Fruit fly (Drosophila melanogaster): ENCODE data around the gene Ttc30.

Ttc30 gene

DNA sequence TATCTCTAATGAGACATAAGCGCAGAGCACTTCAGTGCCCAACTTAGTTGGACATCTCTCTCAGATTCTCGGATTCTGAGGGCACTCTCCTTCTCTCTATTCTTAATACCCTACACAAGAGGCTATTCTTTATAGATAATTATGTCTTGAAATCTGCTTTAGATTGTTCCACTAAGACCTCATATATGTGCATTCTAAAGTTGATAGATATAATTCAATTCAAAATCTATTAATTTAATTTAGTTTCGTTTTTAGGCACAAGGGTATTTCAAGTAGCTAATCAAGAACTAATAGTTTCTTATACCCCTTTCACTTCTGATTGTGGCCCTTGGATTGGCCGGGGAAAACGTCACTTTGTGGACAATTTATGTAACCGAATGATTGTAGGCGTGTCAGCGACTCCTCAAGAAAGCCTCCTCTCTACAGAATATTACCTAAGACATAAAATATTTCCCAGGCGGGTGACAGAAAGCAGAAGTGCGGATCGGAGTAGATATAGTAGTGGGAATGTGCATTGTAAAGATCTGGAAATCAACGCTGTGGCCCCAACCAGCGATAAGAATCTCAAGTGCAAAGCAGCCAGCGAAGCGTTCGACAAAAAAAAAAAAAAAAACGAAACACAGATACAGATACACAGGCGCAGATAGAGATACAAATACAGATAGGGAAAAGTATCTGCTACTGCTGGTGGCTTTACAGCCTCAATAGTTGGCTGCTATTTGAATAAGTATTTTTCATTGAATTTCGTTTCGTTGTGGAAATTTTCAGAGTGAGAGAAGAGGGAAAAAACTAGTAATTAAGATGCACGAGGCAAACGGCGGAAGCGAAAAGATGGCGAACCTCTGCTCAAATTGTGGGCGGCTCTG, 37.8 kb upstream of the Ttc30 start:
- no peak for TF ChIP-seq CG9215 (GFP tag; IDR thresholded peaks at IDR 0.05)
- peak; percentile 21 for TF ChIP-seq gem (tag; optimal IDR thresholded peaks at IDR 0.05)
- no peak for TF ChIP-seq C15 (GFP tag; IDR thresholded peaks at IDR 0.05)
- peak in 1 of 2 experiments; percentile 61 for TF ChIP-seq Pdp1 (GFP tag; optimal IDR thresholded peaks at IDR 0.05)
- TF ChIP-seq bsh (GFP tag; optimal IDR thresholded peaks at IDR 0.05): peak in 1 of 2 experiments; percentile 5
- 0 out of 4 replicates have a peak, but pooled peaks have one; percentile 55 for TF ChIP-seq chinmo (GFP tag; IDR thresholded peaks at IDR 0.05; ENCODE audit: partially characterized antibody)
- no peak for TF ChIP-seq CG1233 (GFP tag; optimal IDR thresholded peaks at IDR 0.05)
- TF ChIP-seq Sox102F (GFP tag; optimal IDR thresholded peaks at IDR 0.05): peak; percentile 5
- peak; percentile 16; the same call in 1 of the 2 replicates for TF ChIP-seq Drgx (GFP tag; IDR thresholded peaks at IDR 0.05)
- no peak for TF ChIP-seq CG17359 (tag; optimal IDR thresholded peaks at IDR 0.05)
- TF ChIP-seq CoRest (tag; optimal IDR thresholded peaks at IDR 0.05): no peak
- no peak for TF ChIP-seq pho (GFP tag; optimal IDR thresholded peaks at IDR 0.05)
- TF ChIP-seq row (GFP tag; IDR thresholded peaks at IDR 0.05): peak; percentile 25; the same call in 1 of the 3 replicates
- peak; percentile 62 for TF ChIP-seq grn (GFP tag; optimal IDR thresholded peaks at IDR 0.05)
- TF ChIP-seq Trl (optimal IDR thresholded peaks at IDR 0.05): peak in 1 of 2 experiments; percentile 13
- TF ChIP-seq Trl (GFP tag; optimal IDR thresholded peaks at IDR 0.05): no peak
- TF ChIP-seq sqz (GFP tag; optimal IDR thresholded peaks at IDR 0.05): peak; percentile 46
- TF ChIP-seq D19A (tag; optimal IDR thresholded peaks at IDR 0.05): peak; percentile 61
- TF ChIP-seq ro (GFP tag; IDR thresholded peaks at IDR 0.05): no peak
- peak; percentile 68 for TF ChIP-seq sens (GFP tag)
- no peak for TF ChIP-seq Dll (GFP tag; IDR thresholded peaks at IDR 0.05; ENCODE audit: partially characterized antibody)
- no peak for TF ChIP-seq HLH4C (GFP tag; IDR thresholded peaks at IDR 0.05; ENCODE audit: partially characterized antibody)
- TF ChIP-seq pnt (GFP tag; optimal IDR thresholded peaks at IDR 0.05): no peak
- no peak for TF ChIP-seq odd (GFP tag; optimal IDR thresholded peaks at IDR 0.05)
- no peak for TF ChIP-seq Sry-β (GFP tag; optimal IDR thresholded peaks at IDR 0.05)
- no peak for TF ChIP-seq YL-1 (GFP tag; optimal IDR thresholded peaks at IDR 0.05)
- TF ChIP-seq CG6683 (GFP tag; optimal IDR thresholded peaks at IDR 0.05): no peak

DNA sequence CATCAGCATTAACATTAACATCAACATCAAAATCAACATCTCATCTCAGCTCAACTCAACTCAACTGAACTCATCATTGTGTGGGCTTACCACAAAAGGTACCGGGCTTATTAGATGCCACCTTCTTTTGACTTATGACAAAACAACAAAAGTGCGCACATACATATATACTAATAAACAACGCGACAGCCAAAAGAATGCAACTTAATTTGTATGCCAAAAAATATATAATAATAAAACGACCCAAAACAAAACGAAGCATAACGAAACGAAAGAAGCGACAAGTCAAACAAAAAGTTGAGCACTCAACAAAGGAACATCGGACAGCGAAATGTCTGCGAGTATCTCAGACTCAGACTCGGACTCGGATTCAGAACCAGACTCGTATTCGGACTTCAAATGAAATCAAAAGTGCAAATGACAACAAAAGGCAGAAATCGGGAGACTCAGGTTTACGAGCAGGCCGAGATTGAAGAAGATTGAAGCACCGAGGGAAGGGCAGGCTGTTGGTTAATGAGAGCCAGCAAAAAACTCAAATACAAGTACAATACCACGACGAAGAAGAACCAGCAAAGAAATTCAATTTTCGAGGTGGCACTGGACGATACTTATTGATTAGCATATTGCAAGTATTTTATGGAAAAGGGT, 36.9 kb upstream of the Ttc30 start:
- TF ChIP-seq lbe (GFP tag; optimal IDR thresholded peaks at IDR 0.05) (peak; percentile 7), CG10565 (GFP tag; optimal IDR thresholded peaks at IDR 0.05) (no peak), gro (GFP tag; optimal IDR thresholded peaks at IDR 0.05) (no peak), CG15073 (GFP tag; optimal IDR thresholded peaks at IDR 0.05) (no peak), dimm (GFP tag; IDR thresholded peaks at IDR 0.05) (no peak), Blimp-1 (GFP tag; optimal IDR thresholded peaks at IDR 0.05) (peak; percentile 55), yki (optimal IDR thresholded peaks at IDR 0.05) (no peak), CG13894 (tag; optimal IDR thresholded peaks at IDR 0.05) (peak; percentile 42), Ada2b (GFP tag; IDR thresholded peaks at IDR 0.05) (no peak), dati (GFP tag; IDR thresholded peaks at IDR 0.05) (no peak), Ssrp (tag; optimal IDR thresholded peaks at IDR 0.05) (no peak)

All from whole organism, embryonic.